Worm (Caenorhabditis elegans) whole organism, L4 larva: ENCODE data around the gene F56D3.1.

Experiments
- ama-1 ChIP-seq: fragments of 150-350 bp; optimal IDR thresholded peaks from 2 replicates; lab custom pipeline; 2014; ENCODE audit warnings: inconsistent platforms, mixed read lengths
- dve-1 ChIP-seq: sonication (generic microtip); optimal IDR thresholded peaks from 2 replicates; lab custom pipeline; 2017; ENCODE audit warnings: antibody characterized with exemption, mild to moderate bottlenecking, missing genetic modification characterization, missing compliant biosample characterization; ENCODE audit not compliant: insufficient read depth
- lin-39 ChIP-seq: fragments of 150-350 bp; optimal IDR thresholded peaks from 2 replicates; lab custom pipeline; 2014; ENCODE audit warnings: missing biosample characterization, missing genetic modification reagents, missing genetic modification characterization
- mdl-1 ChIP-seq, 2 experiments: fragments of 150-350 bp in 1 of 2; sonication (generic microtip) in 1 of 2; optimal IDR thresholded peaks; 2 replicates each; lab custom pipeline; 2014 to 2017; ENCODE audit warnings: missing biosample characterization in 2 of 2, missing genetic modification characterization in 2 of 2
- nhr-6 ChIP-seq: fragments of 150-350 bp; optimal IDR thresholded peaks from 2 replicates; lab custom pipeline; 2014; ENCODE audit warnings: missing biosample characterization, missing genetic modification characterization
- snpc-4 ChIP-seq: fragments of 150-350 bp; optimal IDR thresholded peaks from 2 replicates; lab custom pipeline; 2014; ENCODE audit warnings: missing biosample characterization, missing genetic modification characterization
- unc-62 ChIP-seq, 3 experiments: fragments of 150-350 bp in 1 of 3; sonication (generic microtip); optimal IDR thresholded peaks in 2 of 3; peaks in 1 of 3; 1 replicate in 1 of 3; 2 replicates in 2 of 3; lab custom pipeline; 2014 to 2017; ENCODE audit warnings: missing biosample characterization in 3 of 3, missing genetic modification characterization in 3 of 3, missing genetic modification reagents in 3 of 3, missing genotype in 1 of 3
- ztf-11 ChIP-seq: fragments of 150-350 bp; optimal IDR thresholded peaks from 2 replicates; lab custom pipeline; 2014; ENCODE audit warnings: missing biosample characterization, missing genetic modification characterization

ce11 chrII:4179897-4180296 lies 33.8 kb downstream of the F56D3.1 start, which contains the start of gene R03H10.1:
- TF ChIP-seq ama-1 (lab: Kevin White, UChicago): no peak
- peak; percentile 66 for TF ChIP-seq dve-1
- TF ChIP-seq snpc-4: no peak
- TF ChIP-seq mdl-1 (tag; optimal IDR thresholded peaks at IDR 0.05; lab: Kevin White, UChicago): no peak
- no peak for TF ChIP-seq lin-39 (tag; lab: Kevin White, UChicago)
- TF ChIP-seq ztf-11 (tag; lab: Kevin White, UChicago): no peak
- TF ChIP-seq unc-62 (GFP tag; optimal IDR thresholded peaks at IDR 0.05 in 1 of 2; lab: Kevin White, UChicago): no peak
- TF ChIP-seq unc-62 (tag; optimal IDR thresholded peaks at IDR 0.05; lab: Kevin White, UChicago): no peak
- TF ChIP-seq nhr-6 (tag; lab: Kevin White, UChicago): no peak
